Worm (Caenorhabditis elegans) whole organism, L3 larva: ENCODE results near the gene skr-4.

Source experiments
- ama-1 ChIP-seq: fragments of 150-350 bp; optimal IDR thresholded peaks from 2 replicates; lab custom pipeline; 2018
- eor-1 ChIP-seq, 2 experiments: fragments of 150-350 bp; optimal IDR thresholded peaks; 2 replicates each; lab custom pipeline; 2014 to 2018; ENCODE audit warnings: missing biosample characterization in 2 of 2, missing genetic modification characterization in 2 of 2
- jun-1 ChIP-seq: fragments of 150-350 bp; optimal IDR thresholded peaks from 2 replicates; lab custom pipeline; 2014; ENCODE audit warnings: missing biosample characterization, missing genetic modification reagents, missing genetic modification characterization
- nfya-1 ChIP-seq: sonication (generic microtip); optimal IDR thresholded peaks from 2 replicates; lab custom pipeline; 2017; ENCODE audit warnings: missing genetic modification characterization, mild to moderate bottlenecking, missing compliant biosample characterization, antibody characterized with exemption, moderate library complexity; ENCODE audit not compliant: insufficient read depth
- nhr-237 ChIP-seq: fragments of 150-350 bp; optimal IDR thresholded peaks from 2 replicates; lab custom pipeline; 2014; ENCODE audit warnings: missing biosample characterization, missing genetic modification characterization
- nhr-25 ChIP-seq: sonication (generic microtip); optimal IDR thresholded peaks from 2 replicates; lab custom pipeline; 2017; ENCODE audit warnings: missing biosample characterization, missing genetic modification characterization
- nhr-28 ChIP-seq: fragments of 150-350 bp; optimal IDR thresholded peaks from 2 replicates; lab custom pipeline; 2014; ENCODE audit warnings: missing biosample characterization, missing genetic modification characterization
- nhr-43 ChIP-seq: sonication (generic microtip); optimal IDR thresholded peaks from 2 replicates; lab custom pipeline; 2016; ENCODE audit warnings: mild to moderate bottlenecking, missing genetic modification characterization, missing compliant biosample characterization; ENCODE audit not compliant: poor library complexity, severe bottlenecking
- nhr-77 ChIP-seq: fragments of 150-350 bp; optimal IDR thresholded peaks from 2 replicates; lab custom pipeline; 2014; ENCODE audit warnings: missing biosample characterization, missing genetic modification characterization
- sea-2 ChIP-seq: fragments of 150-350 bp; sonication (generic microtip); optimal IDR thresholded peaks from 4 replicates; lab custom pipeline; 2014; ENCODE audit warnings: missing biosample characterization, missing genetic modification reagents, missing genetic modification characterization
- ztf-11 ChIP-seq: fragments of 150-350 bp; optimal IDR thresholded peaks from 2 replicates; lab custom pipeline; 2014; ENCODE audit warnings: missing biosample characterization, missing genetic modification characterization

DNA sequence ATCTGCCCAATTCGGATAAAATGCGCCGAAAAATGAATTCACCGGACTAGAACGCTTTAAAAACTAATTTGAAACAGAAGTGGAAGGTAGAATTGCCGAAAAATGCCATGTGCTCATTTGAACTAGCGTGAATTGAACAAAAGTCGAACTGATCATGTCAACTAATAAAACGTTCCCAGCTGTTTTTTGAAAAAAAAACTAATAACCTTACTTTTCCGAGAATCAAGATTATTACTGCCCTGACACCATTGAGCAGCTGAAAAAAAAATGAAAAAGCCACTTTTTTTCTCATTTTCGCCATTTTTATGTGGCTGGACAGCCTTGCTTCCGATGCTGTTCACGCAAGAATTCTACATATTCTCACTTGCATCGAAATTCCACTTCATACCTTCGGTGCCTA lies 49.0 kb downstream of the skr-4 start, which contains the start of gene srh-173:
- TF ChIP-seq jun-1 (tag; lab: Kevin White, UChicago) (no peak), sea-2 (GFP tag; lab: Kevin White, UChicago) (no peak), nhr-25 (tag; lab: Kevin White, UChicago) (no peak), ama-1 (lab: Kevin White, UChicago) (no peak), eor-1 (tag; optimal IDR thresholded peaks at IDR 0.05; lab: Kevin White, UChicago) (no peak), nhr-237 (no peak), ztf-11 (no peak), nhr-43 (tag; lab: Kevin White, UChicago) (no peak), nhr-28 (tag; lab: Kevin White, UChicago) (no peak), nhr-77 (tag; lab: Kevin White, UChicago) (no peak), nfya-1 (tag; lab: Kevin White, UChicago) (no peak)
